Fruit fly (Drosophila melanogaster) S2 (cell line): ENCODE measurements around the gene gfzf.
A peak's percentile ranks its signal among the peaks of the same experiment; 100 is the strongest.

Experiments
- CG8478 ChIP-seq: fragments of >200 bp; optimal IDR thresholded peaks from 2 replicates; lab custom pipeline; 2018
- CTCF ChIP-seq, 2 experiments: fragments of >200 bp; optimal IDR thresholded peaks; 2 replicates each; lab custom pipeline; 2018

gfzf gene

DNA sequence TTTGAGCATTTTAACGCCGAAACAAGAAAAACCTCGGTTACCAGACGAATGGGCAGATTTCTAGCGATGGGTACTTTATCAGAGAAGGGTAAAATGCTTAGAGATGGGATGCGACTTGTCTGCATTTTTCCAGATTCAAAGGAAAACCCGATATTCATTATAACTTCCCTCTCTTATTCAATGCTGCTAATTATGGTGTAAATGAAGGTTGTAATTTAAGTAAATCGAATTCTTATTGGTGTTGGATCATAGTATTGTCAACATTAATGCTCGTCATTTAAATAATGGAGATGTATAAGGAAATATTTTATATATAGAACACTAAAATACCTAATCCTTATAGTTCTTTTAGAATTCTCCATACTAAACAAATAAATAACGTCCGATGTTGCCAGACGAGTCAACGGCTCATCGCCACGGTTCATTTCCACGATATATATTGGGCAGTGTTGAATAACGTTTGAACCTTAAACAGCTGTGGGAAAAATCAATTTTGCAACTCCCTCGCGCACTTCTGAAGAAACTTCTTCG, 26.6 kb downstream of the gfzf start, which contains the start of the genes Alh and CG10098:
Alh (minus strand) TSS at position 77 of the 531 bp plus-strand sequence.
CG10098 (plus strand) TSS at position 440 of the 531 bp plus-strand sequence.
- TF ChIP-seq CG8478 (lab: Kevin White, UChicago) (no peak), CTCF (optimal IDR thresholded peaks at IDR 0.05; lab: Kevin White, UChicago) (peak in 1 of 2 experiments; percentile 21)

DNA sequence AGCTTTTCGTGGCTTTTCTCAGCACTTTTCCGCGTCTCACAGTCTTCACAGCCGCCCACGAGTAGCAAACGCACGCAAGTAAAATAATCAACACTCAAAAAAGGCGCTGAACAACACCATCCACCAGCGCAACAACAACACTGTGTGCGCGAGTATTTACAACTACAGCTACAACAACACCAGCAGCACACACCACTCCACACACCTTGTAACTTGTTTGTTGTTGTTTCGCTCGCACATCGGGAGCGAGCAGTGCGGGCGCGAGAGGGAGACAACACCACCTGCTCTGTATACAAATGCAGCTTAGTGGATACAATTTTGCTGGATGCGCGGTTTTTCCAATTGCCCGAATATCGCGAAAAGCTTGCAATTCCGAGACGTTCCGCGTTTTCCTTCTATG, 27.1 kb downstream of the gfzf start:
- no peak for TF ChIP-seq CG8478 (lab: Kevin White, UChicago)
- TF ChIP-seq CTCF (optimal IDR thresholded peaks at IDR 0.05; lab: Kevin White, UChicago): no peak

DNA sequence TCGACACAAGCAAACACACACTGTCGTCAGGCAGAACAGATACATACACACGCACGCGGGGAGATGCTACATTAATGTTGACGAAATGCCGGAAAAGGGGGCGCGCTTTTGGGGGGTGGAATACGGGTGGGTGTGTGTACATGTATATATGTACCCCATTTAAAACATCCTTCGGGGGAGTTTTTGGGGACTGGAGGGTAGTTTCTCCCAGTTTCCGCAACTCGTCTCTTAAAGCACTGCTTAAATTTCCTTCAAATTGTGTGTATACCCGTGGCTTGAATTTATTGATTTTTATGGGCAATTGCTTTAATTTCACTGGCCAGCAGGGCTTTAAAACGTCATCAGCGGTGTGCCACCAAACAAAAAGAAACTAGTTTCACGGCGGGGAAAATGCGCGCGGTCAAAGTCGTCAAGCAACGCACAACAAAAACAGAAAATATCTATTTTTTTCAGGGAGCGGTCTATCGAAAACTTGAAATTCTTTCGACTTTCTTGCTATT, 27.6 kb downstream of the gfzf start:
- no peak for TF ChIP-seq CG8478 (lab: Kevin White, UChicago)

DNA sequence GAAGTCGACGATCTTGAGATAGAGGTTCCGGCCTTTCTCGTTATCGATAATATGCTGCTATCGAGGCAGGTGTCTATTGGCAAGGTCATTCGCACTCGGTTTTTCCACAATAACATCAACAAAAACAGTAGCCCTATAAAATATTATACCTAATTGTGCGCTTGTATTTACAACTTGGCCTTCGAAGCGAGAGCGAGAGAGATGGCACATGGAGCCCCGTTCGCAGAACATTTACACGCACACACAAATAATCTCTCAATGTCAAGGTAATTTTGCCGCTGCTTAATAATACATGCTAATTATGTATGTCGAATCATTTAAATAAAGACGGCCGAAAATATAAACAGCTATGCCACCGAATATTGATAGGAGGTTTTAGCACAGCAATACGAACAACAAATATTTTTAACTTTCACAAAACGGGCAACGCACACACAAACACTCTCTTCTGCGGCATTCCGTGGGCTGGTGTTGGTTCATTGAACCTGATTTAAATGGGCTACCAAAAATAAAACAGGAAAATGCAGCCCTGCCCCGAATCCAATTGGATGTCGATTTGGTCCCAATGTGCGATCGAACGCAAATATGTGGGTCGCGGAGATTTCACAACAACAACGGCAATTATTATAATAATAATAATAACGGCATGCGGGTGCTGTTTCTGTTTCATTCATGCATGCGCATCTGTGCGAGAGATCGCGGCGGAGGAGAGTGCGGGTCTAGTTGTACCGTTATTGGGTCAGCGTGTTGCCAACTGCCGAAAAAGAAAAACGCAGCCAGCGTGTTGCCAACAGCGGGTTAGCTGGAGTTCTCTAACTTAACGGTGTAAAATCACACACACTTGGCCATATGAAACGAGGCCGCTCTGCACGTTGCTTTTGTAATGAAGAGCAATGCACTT, 28.3 kb downstream of the gfzf start:
- TF ChIP-seq CG8478 (lab: Kevin White, UChicago): no peak

DNA sequence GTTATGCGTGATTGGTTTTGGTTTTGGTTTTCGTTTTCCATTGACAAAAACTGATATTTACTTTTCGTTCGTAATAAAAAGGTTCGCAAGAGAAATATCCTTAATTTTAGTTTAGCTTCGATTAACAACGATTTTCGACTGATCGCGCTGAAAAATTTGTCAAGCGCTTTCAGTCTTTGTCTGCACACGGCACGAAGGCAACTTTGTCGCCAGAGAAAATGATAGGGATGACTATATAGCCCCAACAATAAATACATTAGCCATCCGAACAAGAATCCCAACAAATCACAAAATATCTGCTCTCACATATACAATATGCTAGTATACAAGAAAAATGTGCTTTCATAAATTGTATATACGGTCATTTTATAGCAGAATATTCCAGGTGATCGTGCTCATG, 33.2 kb downstream of the gfzf start, which contains the start of gene Mlp84B:
Mlp84B (minus strand) TSS at position 143 of the 400 bp plus-strand sequence.
- TF ChIP-seq CG8478 (lab: Kevin White, UChicago) (no peak), CTCF (optimal IDR thresholded peaks at IDR 0.05; lab: Kevin White, UChicago) (no peak)

DNA sequence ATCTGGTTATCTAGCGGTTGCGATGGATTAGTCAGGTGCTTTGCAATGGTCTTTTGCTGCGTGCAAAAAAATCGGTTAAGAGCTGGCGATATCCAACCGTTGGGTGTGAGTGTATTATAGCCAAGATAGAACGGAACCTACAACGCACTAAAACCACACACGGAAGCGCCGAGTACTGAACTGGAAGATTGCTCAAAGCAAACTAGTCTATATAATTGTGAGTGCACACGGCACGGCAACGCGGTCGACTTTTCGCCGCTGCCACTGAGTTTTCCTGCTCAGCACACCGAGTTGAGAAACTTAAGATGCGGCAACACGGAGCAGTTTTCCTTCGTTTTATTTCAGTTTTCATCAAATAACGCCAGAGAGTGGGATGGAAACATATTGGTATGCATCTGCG, 34.3 kb downstream of the gfzf start:
- no peak for TF ChIP-seq CTCF (optimal IDR thresholded peaks at IDR 0.05; lab: Kevin White, UChicago)
- TF ChIP-seq CG8478 (lab: Kevin White, UChicago): no peak

DNA sequence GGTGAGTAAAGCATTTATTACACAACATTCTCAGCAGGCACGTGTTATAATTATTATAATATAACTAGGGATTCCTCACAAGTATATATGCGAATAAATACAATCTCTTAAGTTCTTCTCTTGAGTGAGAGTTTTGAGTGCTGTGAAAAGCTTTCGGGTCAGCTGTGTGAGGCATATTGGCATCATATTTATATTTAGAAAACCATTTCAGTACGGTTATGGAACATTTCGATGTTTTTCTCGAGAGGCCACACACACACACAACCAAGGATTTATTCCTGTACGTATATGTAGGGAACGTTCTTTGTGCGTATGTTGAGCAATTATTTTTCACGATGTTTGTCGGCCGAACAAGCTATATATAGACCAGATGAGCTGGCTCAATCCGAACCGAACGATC, 37.8 kb downstream of the gfzf start:
- TF ChIP-seq CG8478 (lab: Kevin White, UChicago) (no peak), CTCF (optimal IDR thresholded peaks at IDR 0.05; lab: Kevin White, UChicago) (no peak)

DNA sequence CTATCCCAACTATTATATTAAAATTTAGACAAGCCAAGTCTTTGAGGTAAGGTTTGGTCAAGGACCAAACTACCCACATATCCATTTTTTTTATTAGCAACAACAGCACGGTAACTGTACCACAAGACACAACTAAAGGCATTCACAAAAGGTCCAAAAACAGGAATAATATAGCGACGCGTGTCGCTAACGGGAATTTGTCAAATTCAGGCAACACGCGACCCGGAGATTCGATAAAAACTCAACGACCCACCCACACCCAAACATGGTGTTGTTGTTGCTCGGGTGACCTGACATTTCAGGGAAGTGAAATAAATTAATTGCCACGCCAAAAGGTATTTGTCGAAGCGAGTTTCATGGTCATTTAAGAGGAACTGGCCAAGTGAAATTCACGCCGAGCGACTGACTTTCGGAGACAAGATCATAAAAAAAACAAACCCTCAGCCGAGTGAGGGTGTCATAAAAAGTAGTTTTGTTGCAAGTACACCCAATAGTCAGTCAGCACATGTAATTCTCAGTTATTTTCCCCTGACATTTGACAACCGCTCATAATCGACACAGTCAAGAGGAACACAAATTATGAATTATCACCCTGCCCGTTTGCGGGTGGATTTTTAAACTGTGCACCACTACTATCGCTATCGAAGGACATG, 39.4 kb downstream of the gfzf start:
- TF ChIP-seq CG8478 (lab: Kevin White, UChicago) (no peak), CTCF (optimal IDR thresholded peaks at IDR 0.05; lab: Kevin White, UChicago) (no peak)

DNA sequence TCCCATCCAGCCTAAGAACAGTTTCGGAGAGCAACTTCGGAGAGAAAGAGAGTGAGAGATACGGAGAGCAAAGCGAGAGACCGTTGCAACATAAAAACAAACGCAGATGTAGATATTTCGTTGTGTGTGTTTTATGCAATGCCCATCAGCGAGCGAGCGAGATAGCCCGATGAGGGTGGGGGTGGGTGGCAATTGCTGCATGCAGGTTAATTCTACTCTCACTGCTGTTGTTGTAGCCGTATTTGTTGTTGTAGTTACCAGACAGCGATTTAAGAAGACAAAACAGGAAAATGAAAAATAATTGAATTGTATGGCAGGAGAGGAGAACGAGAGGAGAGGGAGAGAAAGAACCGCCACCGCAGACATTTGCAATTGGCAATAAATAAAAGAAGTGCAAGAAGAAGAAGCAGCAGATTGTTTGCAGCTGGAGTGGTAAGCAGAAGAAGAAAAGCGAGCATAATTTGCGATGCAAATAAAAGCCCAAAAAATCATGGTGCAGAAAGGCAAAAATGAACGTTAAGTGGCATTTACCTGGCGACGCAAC, 40.9 kb downstream of the gfzf start:
- TF ChIP-seq CG8478 (lab: Kevin White, UChicago) (no peak), CTCF (optimal IDR thresholded peaks at IDR 0.05; lab: Kevin White, UChicago) (no peak)

DNA sequence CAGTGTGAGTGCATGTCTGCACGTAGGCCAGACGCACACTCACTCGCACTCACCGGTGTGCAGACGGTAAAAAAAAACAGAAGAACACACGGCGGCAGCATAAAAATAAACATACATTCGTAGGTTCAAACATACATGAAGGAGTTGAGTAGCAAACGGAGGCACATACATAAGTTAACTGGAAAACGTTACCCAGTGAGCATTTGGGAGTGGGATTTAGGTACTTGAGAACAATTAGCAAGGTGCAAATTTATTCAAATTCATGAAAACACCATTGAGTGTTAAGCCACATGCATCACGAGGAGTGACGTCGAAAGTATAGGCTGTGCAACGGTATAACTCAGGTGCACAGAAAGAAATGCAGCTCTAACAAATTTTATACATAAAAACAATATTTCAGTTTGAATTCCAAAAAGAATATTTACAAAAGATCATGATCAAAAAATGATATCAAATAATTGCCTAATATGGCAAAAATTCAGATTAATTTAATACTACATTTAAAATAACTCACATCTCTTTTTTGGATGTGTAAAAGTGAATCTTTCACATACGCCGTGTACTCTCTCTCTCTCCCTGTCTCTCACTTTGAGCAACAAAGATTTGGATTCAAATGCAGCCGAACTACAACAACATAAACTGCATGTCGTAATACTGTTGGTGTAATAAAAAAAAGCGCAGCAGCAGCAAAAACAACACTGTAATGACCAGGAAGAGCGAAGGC, 42.0 kb downstream of the gfzf start:
- TF ChIP-seq CG8478 (lab: Kevin White, UChicago) (no peak), CTCF (optimal IDR thresholded peaks at IDR 0.05; lab: Kevin White, UChicago) (no peak)

DNA sequence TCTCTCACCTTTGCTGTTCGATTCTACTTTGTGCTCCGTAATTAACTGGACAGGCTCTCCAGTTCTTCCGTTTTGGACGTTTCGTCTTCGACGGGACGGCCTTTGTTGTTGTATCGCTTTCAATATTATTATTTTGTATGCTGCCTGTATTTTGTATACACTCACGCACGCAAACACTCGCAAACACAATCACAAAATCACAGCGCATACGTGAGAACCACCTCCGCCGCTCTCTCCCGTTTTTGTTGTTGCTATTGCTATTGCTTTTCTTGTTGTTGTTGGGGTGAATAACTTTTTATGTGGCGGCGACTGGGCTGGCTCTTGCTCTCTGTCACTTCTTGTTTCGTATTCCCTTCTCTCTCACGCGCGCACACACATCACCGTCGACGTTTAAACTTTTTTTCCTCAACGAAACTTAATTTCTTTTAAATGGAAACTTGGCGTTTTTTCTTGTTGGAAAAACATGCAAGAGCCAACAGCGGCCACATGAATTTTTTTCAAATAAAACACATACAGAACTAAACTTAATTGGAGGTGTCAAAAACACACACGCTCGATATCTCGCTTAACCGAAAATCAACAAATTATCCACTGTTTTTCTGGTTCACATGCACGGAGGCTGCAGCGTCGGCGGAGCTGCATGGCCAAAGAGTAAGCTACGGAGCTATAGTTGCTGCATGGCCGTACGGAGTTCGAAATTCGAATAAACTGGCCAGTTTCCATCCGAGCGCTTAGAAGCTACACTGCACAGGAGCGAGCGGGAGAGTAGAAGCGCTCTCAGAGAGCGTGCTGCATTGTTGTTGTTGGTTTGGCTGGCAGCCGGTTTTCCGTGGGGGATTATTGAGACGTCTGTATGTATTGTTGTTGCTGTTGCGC, 42.8 kb downstream of the gfzf start:
- no peak for TF ChIP-seq CTCF (optimal IDR thresholded peaks at IDR 0.05; lab: Kevin White, UChicago)
- TF ChIP-seq CG8478 (lab: Kevin White, UChicago): no peak

DNA sequence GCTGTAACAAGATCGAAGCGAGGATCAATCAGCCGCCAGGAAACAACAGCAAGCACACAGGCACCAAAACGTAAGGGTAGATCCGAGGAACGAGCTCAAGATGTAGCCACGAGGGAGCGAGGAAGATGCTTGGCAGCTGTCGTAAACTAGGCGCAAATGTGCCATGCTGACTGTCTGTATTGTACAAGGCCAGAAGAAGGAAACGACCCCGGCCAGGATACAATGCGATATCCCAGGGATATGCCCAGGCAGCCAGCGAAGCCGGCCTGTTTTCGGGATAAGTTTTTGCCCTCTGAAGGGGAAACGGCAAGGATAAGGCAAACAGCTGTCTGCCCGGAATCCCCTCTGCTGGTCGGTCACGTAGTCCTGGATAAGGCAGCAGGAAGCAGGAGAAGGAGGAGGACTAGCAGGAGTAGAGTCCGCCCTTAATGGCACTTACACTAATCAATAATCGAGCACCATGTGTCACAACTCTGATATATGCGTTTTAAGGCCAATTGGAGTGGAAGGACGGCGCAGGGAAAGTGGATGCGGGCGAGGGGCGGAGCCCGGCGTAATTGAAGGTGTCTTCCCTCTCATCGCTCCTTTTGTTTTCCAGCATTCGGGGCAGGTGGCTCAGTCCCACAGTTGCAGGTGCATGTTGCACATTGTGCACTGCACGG, 45.1 kb downstream of the gfzf start:
- TF ChIP-seq CTCF (optimal IDR thresholded peaks at IDR 0.05; lab: Kevin White, UChicago) (no peak), CG8478 (lab: Kevin White, UChicago) (no peak)

DNA sequence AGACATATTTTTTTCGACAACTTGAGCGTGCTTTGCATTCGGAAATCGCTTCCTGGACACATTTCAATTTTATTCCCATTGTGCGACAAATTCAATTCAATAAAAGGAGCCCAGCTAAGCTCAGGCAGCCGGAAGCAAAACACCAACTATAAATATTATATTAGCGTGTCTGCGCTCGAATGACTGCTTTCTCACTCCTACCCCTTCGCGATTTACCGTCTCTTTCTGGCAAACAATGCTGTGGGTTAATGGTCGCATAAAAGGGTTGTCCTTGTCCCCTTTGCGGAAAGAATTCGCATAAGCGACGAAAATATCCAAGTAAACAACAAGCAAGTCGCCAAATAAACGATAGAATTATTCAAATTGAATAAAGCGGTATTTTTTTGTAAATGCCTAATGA, 46.5 kb downstream of the gfzf start:
- TF ChIP-seq CTCF (optimal IDR thresholded peaks at IDR 0.05; lab: Kevin White, UChicago): no peak
- no peak for TF ChIP-seq CG8478 (lab: Kevin White, UChicago)
